Worm (Caenorhabditis elegans) whole organism, L4 larva: Measurements from ENCODE around the gene Y38C1AA.1.

Experiments
- F10B5.3 ChIP-seq: sonication (generic microtip); optimal IDR thresholded peaks from 2 replicates; lab custom pipeline; 2016; ENCODE audit warnings: mild to moderate bottlenecking, missing genetic modification characterization, missing compliant biosample characterization
- F37D6.2 ChIP-seq: sonication (generic microtip); optimal IDR thresholded peaks from 2 replicates; lab custom pipeline; 2016; ENCODE audit warnings: mild to moderate bottlenecking, missing genetic modification characterization, missing compliant biosample characterization
- F44E2.7 ChIP-seq: fragments of 200-800 bp; sonication (Bioruptor generic); IDR thresholded peaks from 2 replicates; pipeline ENCODE4 v2.1.2; 2022; ENCODE audit warnings: missing genetic modification characterization, missing compliant biosample characterization
- T20F7.1 ChIP-seq: fragments of 200-800 bp; sonication (Bioruptor generic); optimal IDR thresholded peaks from 2 replicates; lab custom pipeline; 2018; ENCODE audit warnings: mild to moderate bottlenecking, missing genetic modification characterization, missing compliant biosample characterization
- Y5F2A.4 ChIP-seq: fragments of 200-800 bp; sonication (Bioruptor generic); optimal IDR thresholded peaks from 2 replicates; lab custom pipeline; 2018; ENCODE audit warnings: mild to moderate bottlenecking, missing genetic modification characterization, missing compliant biosample characterization
- aha-1 ChIP-seq: fragments of 150-350 bp; peaks from one replicate; lab custom pipeline; 2014; ENCODE audit warnings: missing biosample characterization, missing genetic modification characterization
- aly-2 ChIP-seq: sonication (generic microtip); optimal IDR thresholded peaks from 2 replicates; lab custom pipeline; 2018; ENCODE audit warnings: missing biosample characterization, missing genetic modification characterization
- ama-1 ChIP-seq: fragments of 150-350 bp; optimal IDR thresholded peaks from 2 replicates; lab custom pipeline; 2014; ENCODE audit warnings: inconsistent platforms, mixed read lengths
- ceh-20 ChIP-seq: fragments of 200-800 bp; sonication (Bioruptor generic); IDR thresholded peaks from 2 replicates; pipeline ENCODE4 v1.3.6; 2022; ENCODE audit warnings: missing genetic modification reagents, missing genetic modification characterization, missing compliant biosample characterization
- daf-19 ChIP-seq: fragments of 200-800 bp; sonication (Bioruptor generic); conservative IDR thresholded peaks from 2 replicates; pipeline ENCODE4 v1.3.6; 2022; ENCODE audit warnings: missing genetic modification characterization, missing compliant biosample characterization
- dmd-6 ChIP-seq: fragments of 200-800 bp; sonication (Bioruptor generic); IDR thresholded peaks from 2 replicates; pipeline ENCODE4 v1.3.6; 2022; ENCODE audit warnings: missing genetic modification reagents, missing genetic modification characterization, missing compliant biosample characterization
- duxl-1 ChIP-seq: sonication (generic microtip); optimal IDR thresholded peaks from 2 replicates; lab custom pipeline; 2016; ENCODE audit warnings: mild to moderate bottlenecking, missing genetic modification characterization, moderate library complexity, missing compliant biosample characterization; ENCODE audit not compliant: poor library complexity
- egl-27 ChIP-seq: sonication (generic microtip); optimal IDR thresholded peaks from 3 replicates; lab custom pipeline; 2017; ENCODE audit warnings: missing biosample characterization, missing genetic modification reagents, missing genetic modification characterization
- fkh-10 ChIP-seq: fragments of 150-350 bp; optimal IDR thresholded peaks from 2 replicates; lab custom pipeline; 2014; ENCODE audit warnings: missing biosample characterization, missing genetic modification reagents, missing genetic modification characterization
- gei-8 ChIP-seq: fragments of 200-800 bp; sonication (Bioruptor generic); optimal IDR thresholded peaks from 2 replicates; lab custom pipeline; 2018; ENCODE audit warnings: mild to moderate bottlenecking, missing genetic modification characterization, missing compliant biosample characterization
- hlh-30 ChIP-seq: sonication (generic microtip); optimal IDR thresholded peaks from 2 replicates; lab custom pipeline; 2017; ENCODE audit warnings: antibody characterized with exemption, mild to moderate bottlenecking, missing genetic modification characterization, missing compliant biosample characterization; ENCODE audit not compliant: insufficient read depth
- lin-1 ChIP-seq: fragments of 200-800 bp; sonication (Bioruptor generic); IDR thresholded peaks from 2 replicates; pipeline ENCODE4 v1.3.6; 2022; ENCODE audit warnings: missing genetic modification reagents, missing genetic modification characterization, missing compliant biosample characterization
- madf-5 ChIP-seq, 2 experiments: fragments of 200-800 bp; sonication (Bioruptor generic); IDR thresholded peaks; 2 replicates each; pipeline ENCODE4 v1.3.6; 2022; ENCODE audit warnings: missing compliant biosample characterization in 2 of 2, missing genetic modification characterization in 2 of 2
- mdl-1 ChIP-seq, 2 experiments: fragments of 150-350 bp in 1 of 2; sonication (generic microtip) in 1 of 2; optimal IDR thresholded peaks; 2 replicates each; lab custom pipeline; 2014 to 2017; ENCODE audit warnings: missing biosample characterization in 2 of 2, missing genetic modification characterization in 2 of 2
- nhr-102 ChIP-seq: sonication (generic microtip); optimal IDR thresholded peaks from 2 replicates; lab custom pipeline; 2016; ENCODE audit warnings: mild to moderate bottlenecking, missing genetic modification characterization, moderate library complexity, missing compliant biosample characterization
- nhr-42 ChIP-seq: fragments of 200-800 bp; sonication (Bioruptor generic); IDR thresholded peaks from 2 replicates; pipeline ENCODE4 v1.3.6; 2022; ENCODE audit warnings: missing genetic modification characterization, missing compliant biosample characterization
- rbr-2 ChIP-seq: sonication (generic microtip); optimal IDR thresholded peaks from 2 replicates; lab custom pipeline; 2016; ENCODE audit warnings: missing genotype, missing genetic modification characterization, missing compliant biosample characterization
- saeg-2 ChIP-seq: fragments of 200-800 bp; sonication (Bioruptor generic); IDR thresholded peaks from 2 replicates; pipeline ENCODE4 v1.3.6; 2022; ENCODE audit warnings: missing genetic modification reagents, missing genetic modification characterization, missing compliant biosample characterization
- set-16 ChIP-seq: fragments of 200-800 bp; sonication (Bioruptor generic); IDR thresholded peaks from 2 replicates; pipeline ENCODE4 v1.3.6; 2022; ENCODE audit warnings: missing genetic modification reagents, missing genetic modification characterization, missing compliant biosample characterization
- spr-1 ChIP-seq: sonication (generic microtip); optimal IDR thresholded peaks from 2 replicates; lab custom pipeline; 2016; ENCODE audit warnings: mild to moderate bottlenecking, missing genetic modification characterization, missing compliant biosample characterization
- tag-97 ChIP-seq: fragments of 200-800 bp; sonication (Bioruptor generic); IDR thresholded peaks from 2 replicates; pipeline ENCODE4 v1.3.6; 2022; ENCODE audit warnings: missing genetic modification characterization, missing compliant biosample characterization
- tra-1 ChIP-seq: fragments of 200-800 bp; sonication (Bioruptor generic); IDR thresholded peaks from 2 replicates; pipeline ENCODE4 v1.3.6; 2022; ENCODE audit warnings: missing genetic modification reagents, missing genetic modification characterization, missing compliant biosample characterization
- unc-62 ChIP-seq, 3 experiments: fragments of 150-350 bp in 1 of 3; sonication (generic microtip); optimal IDR thresholded peaks in 2 of 3; peaks in 1 of 3; 1 replicate in 1 of 3; 2 replicates in 2 of 3; lab custom pipeline; 2014 to 2017; ENCODE audit warnings: missing biosample characterization in 3 of 3, missing genetic modification characterization in 3 of 3, missing genetic modification reagents in 3 of 3, missing genotype in 1 of 3
- zfp-2 ChIP-seq: sonication (generic microtip); optimal IDR thresholded peaks from 2 replicates; lab custom pipeline; 2016; ENCODE audit warnings: mild to moderate bottlenecking, missing genetic modification characterization, missing compliant biosample characterization
- zfp-3 ChIP-seq: fragments of 200-800 bp; sonication (Bioruptor generic); conservative IDR thresholded peaks from 2 replicates; pipeline ENCODE4 v1.3.6; 2022; ENCODE audit warnings: missing genetic modification reagents, missing genetic modification characterization, missing compliant biosample characterization

Gene Y38C1AA.1

ce11 chrIV:171036-171435 is 36.9 kb upstream of the Y38C1AA.1 start:
- TF ChIP-seq unc-62 (GFP tag; optimal IDR thresholded peaks at IDR 0.05 in 1 of 2; lab: Kevin White, UChicago): peak in 1 of 2 experiments; percentile 78
- no peak for TF ChIP-seq unc-62 (tag; optimal IDR thresholded peaks at IDR 0.05; lab: Kevin White, UChicago)
- TF ChIP-seq gei-8: no peak
- no peak for TF ChIP-seq F10B5.3 (tag; lab: Kevin White, UChicago)
- TF ChIP-seq nhr-42 (GFP tag; lab: Robert Waterston, UW): no peak
- peak; percentile 5 for TF ChIP-seq hlh-30 (tag; lab: Kevin White, UChicago)
- no peak for TF ChIP-seq tra-1 (GFP tag; lab: Robert Waterston, UW)
- TF ChIP-seq set-16: 0 out of 2 replicates have a peak, but pooled peaks have one; percentile 13
- no peak for TF ChIP-seq madf-5 (GFP tag; IDR thresholded peaks at IDR 0.05; lab: Robert Waterston, UW)

ce11 chrIV:172990-173389 is 35.0 kb upstream of the Y38C1AA.1 start:
- TF ChIP-seq nhr-42 (GFP tag; lab: Robert Waterston, UW) (no peak), zfp-2 (no peak), aha-1 (tag; lab: Kevin White, UChicago) (peak; percentile 42)

- TF ChIP-seq aha-1 (tag; lab: Kevin White, UChicago) (peak; percentile 56), spr-1 (no peak)
Observed at ce11 chrIV:174115-174514, 33.9 kb upstream of the Y38C1AA.1 start.

ce11 chrIV:175698-176097 is 32.3 kb upstream of the Y38C1AA.1 start:
- TF ChIP-seq daf-19 (GFP tag; lab: Robert Waterston, UW) (no peak), ama-1 (lab: Kevin White, UChicago) (no peak), zfp-3 (0 out of 2 replicates have a peak, but pooled peaks have one; percentile 21), Y5F2A.4 (GFP tag; lab: Kevin White, UChicago) (no peak), fkh-10 (GFP tag; lab: Kevin White, UChicago) (no peak), nhr-102 (tag; lab: Kevin White, UChicago) (no peak), egl-27 (no peak), duxl-1 (no peak), ceh-20 (GFP tag; lab: Robert Waterston, UW) (no peak), saeg-2 (GFP tag; lab: Robert Waterston, UW) (no peak), set-16 (peak; percentile 66), T20F7.1 (GFP tag; lab: Kevin White, UChicago) (no peak)

ce11 chrIV:177487-177886 is 30.5 kb upstream of the Y38C1AA.1 start:
- TF ChIP-seq rbr-2 (no peak), mdl-1 (tag; optimal IDR thresholded peaks at IDR 0.05; lab: Kevin White, UChicago) (no peak)
- TF ChIP-seq, all 104 proteins: peak for 0

- TF ChIP-seq F44E2.7 (GFP tag; lab: Robert Waterston, UW): no peak
- no peak for TF ChIP-seq tag-97 (GFP tag; lab: Robert Waterston, UW)
- TF ChIP-seq saeg-2 (GFP tag; lab: Robert Waterston, UW): no peak
- no peak for TF ChIP-seq F37D6.2
- no peak for TF ChIP-seq aly-2 (tag; lab: Kevin White, UChicago)
- TF ChIP-seq aha-1 (tag; lab: Kevin White, UChicago): no peak
- TF ChIP-seq lin-1 (GFP tag; lab: Robert Waterston, UW): no peak
- no peak for TF ChIP-seq dmd-6 (GFP tag; lab: Robert Waterston, UW)
Observed at ce11 chrIV:178696-179095, 29.3 kb upstream of the Y38C1AA.1 start, which contains the start of gene tcl-2. TSS of gene tcl-2 (plus strand) at chrIV:179083.
